Worm (Caenorhabditis elegans) whole organism, dauer: ENCODE measurements around the gene acr-18.

Source experiments
- unc-62 ChIP-seq: sonication (generic microtip); optimal IDR thresholded peaks from 2 replicates; lab custom pipeline; 2017; ENCODE audit warnings: missing biosample characterization, missing genetic modification reagents, missing genetic modification characterization

Gene acr-18

DNA sequence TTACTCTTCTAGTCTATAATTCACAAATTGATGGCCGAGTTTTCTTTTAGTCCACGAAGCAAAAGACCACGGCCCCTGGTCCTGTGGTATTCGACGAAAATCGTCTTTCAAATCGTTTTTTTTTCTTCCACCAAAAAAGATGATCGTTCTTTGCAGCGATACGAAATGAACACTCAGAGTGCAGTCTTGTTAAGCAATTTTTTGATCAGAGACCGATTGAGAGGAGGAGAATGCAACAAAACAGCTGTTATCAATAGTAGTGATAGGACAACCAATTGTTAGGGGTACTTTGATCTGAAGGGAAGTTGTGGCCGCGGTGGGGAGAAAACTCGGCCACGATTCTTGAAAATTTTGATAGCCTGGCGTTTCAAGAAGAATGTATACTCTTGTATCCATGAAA is 5.0 kb upstream of the acr-18 start:
- no peak for TF ChIP-seq unc-62 (GFP tag; lab: Kevin White, UChicago)

DNA sequence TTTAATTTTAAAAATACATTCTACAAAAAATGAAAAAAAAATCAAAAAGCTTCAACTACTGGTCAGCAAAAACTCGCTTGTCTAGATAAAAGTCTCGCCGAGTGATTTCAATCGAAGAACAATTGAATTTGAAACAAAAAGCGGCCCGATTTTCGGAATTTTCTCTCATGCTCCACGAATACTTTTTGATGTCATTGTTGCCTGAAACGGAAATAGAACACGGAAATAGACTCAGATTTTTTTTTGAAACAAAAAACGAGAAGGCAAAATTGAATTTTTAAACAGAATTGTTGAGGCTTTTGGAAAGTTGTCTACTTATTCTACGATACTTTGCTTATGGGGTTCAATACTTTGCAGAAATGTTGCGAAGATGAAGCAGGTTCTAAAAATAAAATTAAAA is 4.5 kb upstream of the acr-18 start:
- TF ChIP-seq unc-62 (GFP tag; lab: Kevin White, UChicago), result no peak

- TF ChIP-seq unc-62 (GFP tag; lab: Kevin White, UChicago), result no peak
These were observed 3.6 kb upstream of the acr-18 start for ce11 chrV:15562541-15562940.

DNA sequence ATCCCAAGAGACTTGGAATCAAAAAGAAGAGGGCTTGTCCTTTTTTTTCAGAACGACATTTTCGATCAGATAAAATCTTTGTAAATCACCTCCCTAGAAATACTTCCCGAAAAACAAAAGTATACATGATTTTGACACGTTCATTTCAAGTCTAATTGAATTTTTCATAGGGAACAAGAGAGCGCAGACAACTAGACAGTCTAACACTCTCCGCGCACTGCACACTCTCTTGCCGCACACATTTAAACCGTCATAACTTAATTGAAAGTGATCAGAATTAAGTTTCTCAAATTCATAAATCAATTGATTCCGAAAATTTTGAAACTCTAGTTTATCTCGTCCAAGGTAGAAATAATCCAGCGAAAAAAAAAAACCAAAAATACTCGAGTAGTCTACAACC is 782 bp upstream of the acr-18 start:
- TF ChIP-seq unc-62 (GFP tag; lab: Kevin White, UChicago), result no peak

DNA sequence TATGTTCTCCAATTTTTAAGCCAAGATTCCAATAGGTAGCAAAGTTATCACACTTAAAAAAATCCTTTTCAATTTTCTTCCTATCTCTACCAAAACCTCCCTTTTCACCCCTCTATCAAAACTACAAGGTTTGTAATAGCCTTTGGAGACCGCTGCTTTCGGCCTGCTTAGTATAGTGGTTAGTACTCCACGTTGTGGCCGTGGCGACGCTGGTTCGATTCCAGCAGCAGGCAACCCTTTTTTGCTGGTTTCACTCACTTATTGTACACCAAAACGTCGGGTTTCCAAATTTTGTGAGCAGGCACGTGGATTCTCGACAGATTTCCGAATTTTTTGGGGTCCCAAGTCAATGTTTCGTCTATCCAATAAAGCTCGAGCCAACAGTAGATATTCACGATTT is 5.1 kb downstream of the acr-18 start:
- TF ChIP-seq unc-62 (GFP tag; lab: Kevin White, UChicago), result no peak

DNA sequence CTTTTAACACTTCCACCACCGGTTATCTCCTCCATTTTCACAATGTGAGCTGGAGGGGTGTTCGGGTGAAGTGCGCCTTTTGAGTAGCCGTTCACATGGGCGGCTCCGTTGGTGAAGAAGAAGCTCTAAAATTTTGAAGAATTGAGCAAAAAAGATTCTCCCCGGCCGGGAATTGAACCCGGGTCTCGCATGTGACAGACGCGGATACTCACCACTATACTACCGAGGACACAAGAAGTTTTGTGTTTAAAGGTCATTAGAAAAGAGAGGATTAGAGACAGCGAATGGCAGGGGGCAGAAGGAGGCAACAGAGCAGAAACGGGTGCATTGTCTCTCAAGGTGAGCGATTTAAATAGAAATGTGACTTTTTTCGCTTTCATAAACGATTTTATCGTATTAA is 7.3 kb downstream of the acr-18 start:
- no peak for TF ChIP-seq unc-62 (GFP tag; lab: Kevin White, UChicago)

ce11 chrV:15550408-15550807 is 8.5 kb downstream of the acr-18 start:
- TF ChIP-seq unc-62 (GFP tag; lab: Kevin White, UChicago), result no peak

DNA sequence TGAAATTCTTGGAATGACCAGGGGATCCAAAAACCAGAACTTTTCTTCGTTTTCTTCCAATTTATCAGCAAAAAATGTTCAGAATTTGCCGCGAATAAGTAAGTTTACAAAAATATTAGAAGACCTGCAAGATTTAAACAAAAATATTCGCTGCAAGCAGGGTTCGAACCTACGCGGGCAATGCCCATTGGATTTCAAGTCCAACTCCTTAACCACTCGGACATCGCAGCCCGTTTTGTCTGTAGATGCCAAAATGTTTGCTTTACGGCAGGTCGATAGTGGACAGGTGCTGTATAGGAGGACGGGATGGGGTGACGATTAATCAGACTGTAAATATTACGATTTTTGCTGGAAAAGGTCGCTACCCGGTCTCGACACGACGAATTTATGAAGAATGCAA is 11.2 kb downstream of the acr-18 start:
- TF ChIP-seq unc-62 (GFP tag; lab: Kevin White, UChicago), result no peak

DNA sequence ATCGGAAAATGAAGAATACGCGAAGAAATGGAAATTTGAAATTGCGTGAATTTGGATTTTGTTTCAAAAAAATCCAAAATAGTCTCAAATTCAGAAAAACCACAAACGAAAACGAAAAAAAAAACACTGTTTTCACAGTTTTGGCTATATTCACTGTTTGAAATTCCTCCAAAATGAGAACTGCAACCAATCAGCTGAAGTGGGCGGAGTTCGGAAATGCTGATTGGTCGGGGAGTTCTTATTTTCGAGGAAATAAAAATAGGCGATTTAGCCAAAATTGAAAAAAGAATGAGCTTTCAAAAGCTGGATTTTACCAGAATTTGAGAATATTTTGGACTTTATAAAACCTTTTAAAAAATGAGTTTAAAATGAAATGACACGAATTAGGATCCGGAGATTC is 14.0 kb downstream of the acr-18 start, which contains the start of gene glb-14:
glb-14 (minus strand) TSS at position 97 of the 400 bp plus-strand sequence.
- no peak for TF ChIP-seq unc-62 (GFP tag; lab: Kevin White, UChicago)

- TF ChIP-seq unc-62 (GFP tag; lab: Kevin White, UChicago), result no peak
These were observed 15.7 kb downstream of the acr-18 start for ce11 chrV:15543252-15543651.

ce11 chrV:15537923-15538322 is 21.0 kb downstream of the acr-18 start, which contains the start of gene prde-1:
Gene prde-1 (plus strand): TSS chrV:15538244.
- TF ChIP-seq unc-62 (GFP tag; lab: Kevin White, UChicago), result no peak

- TF ChIP-seq unc-62 (GFP tag; lab: Kevin White, UChicago), result no peak
These were observed 22.6 kb downstream of the acr-18 start, which contains the start of gene F21A3.4 for ce11 chrV:15536320-15536719. Gene F21A3.4 (plus strand): TSS chrV:15536620.

DNA sequence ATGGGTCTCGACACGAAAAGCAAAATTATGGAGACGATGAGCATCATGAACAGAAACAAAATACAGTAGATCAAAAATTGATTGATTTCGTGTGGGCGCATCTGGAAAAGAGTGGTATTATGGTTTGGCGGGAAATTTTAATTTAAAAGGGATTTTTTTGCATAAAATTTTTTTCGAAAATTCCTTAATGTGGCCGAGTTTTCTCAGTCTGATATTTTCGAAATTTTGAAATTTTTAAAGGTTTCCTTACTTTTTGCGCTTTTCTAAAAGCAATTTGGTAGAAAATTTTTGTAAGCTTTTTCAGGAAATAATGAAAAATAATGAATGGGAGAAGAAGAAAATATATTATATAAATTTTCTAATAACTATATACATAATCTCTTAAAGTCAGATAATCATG is 25.1 kb downstream of the acr-18 start, which contains the start of gene F21A3.2:
F21A3.2 (minus strand) TSS at position 101 of the 400 bp plus-strand sequence.
- no peak for TF ChIP-seq unc-62 (GFP tag; lab: Kevin White, UChicago)

- no peak for TF ChIP-seq unc-62 (GFP tag; lab: Kevin White, UChicago)
These were observed 25.9 kb downstream of the acr-18 start, which contains the start of gene F21A3.11 for ce11 chrV:15533096-15533495. Gene F21A3.11 (minus strand): TSS chrV:15533212.

DNA sequence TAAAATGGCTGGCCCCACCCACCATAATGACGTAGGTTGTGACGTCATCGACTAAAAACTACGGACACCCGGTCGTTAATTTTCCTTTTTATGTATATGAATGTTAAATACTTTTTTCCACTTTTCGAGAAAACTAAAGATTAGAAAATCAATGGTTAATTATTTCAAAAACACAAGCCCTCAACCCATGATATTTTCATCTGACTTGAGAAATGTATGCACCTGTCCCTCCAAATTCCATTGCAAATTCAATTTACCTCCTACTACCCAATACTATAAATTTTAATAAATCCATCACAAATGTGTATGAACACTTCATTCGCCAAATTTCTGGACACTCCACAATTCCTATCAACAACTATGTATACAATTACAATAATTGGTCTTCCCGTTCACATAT is 29.9 kb downstream of the acr-18 start, which contains the start of gene srh-276:
srh-276 (plus strand) TSS at position 301 of the 400 bp plus-strand sequence.
- no peak for TF ChIP-seq unc-62 (GFP tag; lab: Kevin White, UChicago)

DNA sequence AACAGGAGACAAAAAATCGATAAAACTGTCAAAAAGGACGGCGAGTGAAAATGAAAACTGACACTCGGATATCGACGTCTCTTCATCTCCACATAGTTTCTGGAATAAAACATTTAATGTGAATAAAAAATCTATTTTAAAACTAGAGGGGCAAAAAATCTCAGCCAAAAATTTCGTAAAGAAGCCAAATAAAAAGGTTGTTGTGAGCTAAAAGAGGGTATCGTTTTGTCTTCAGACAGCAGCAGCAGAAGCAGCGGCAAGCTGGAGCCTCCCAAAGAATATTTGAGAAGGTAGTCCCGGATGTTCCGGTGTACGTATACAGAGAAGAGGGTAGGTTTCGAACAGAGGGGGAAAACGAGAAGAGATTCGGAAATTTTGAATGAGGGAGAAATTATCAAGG is 37.0 kb downstream of the acr-18 start, which contains the start of gene lgc-31:
lgc-31 (minus strand) TSS at position 101 of the 400 bp plus-strand sequence.
- no peak for TF ChIP-seq unc-62 (GFP tag; lab: Kevin White, UChicago)

DNA sequence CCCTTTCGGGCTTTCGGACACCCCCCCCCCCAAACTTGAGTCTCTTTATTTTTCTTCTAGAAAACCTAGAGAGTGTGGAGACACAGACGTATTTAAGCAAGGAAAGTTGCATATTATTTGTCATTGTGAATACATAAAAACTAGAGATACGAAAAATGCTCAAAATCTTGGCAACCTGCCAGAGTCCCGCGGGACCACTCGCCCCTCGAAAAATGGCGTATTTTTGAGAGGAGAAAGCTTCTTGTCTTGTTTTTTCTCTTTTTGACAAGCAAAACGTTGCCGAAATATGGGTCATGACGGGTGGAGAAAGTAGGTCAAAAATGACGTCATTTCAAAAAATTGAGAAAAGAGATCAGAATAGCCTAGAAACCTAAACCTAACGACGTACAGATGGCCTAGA is 38.5 kb downstream of the acr-18 start:
- TF ChIP-seq unc-62 (GFP tag; lab: Kevin White, UChicago), result no peak

ce11 chrV:15519845-15520244 is 39.1 kb downstream of the acr-18 start:
- no peak for TF ChIP-seq unc-62 (GFP tag; lab: Kevin White, UChicago)
